Worm (Caenorhabditis elegans): ENCODE results near the gene daf-12.
A peak's percentile ranks its signal among the peaks of the same experiment; 100 is the strongest.

The daf-12 gene

ce11 chrX:10678081-10678736, 42.5 kb downstream of the daf-12 start:
- TF ChIP-seq mec-3 (tag; optimal IDR thresholded peaks at IDR 0.05; ENCODE audit: borderline replicate concordance) (no peak), ceh-48 (tag; optimal IDR thresholded peaks at IDR 0.05) (no peak), pat-9 (tag; optimal IDR thresholded peaks at IDR 0.05) (no peak), hlh-13 (GFP tag; optimal IDR thresholded peaks at IDR 0.05) (no peak), hlh-30 (tag; optimal IDR thresholded peaks at IDR 0.05; ENCODE audit: insufficient read depth) (peak; percentile 64), unc-86 (tag; optimal IDR thresholded peaks at IDR 0.05) (no peak), ceh-24 (tag; optimal IDR thresholded peaks at IDR 0.05) (no peak), ceh-6 (GFP tag; optimal IDR thresholded peaks at IDR 0.05) (no peak), ceh-9 (tag; optimal IDR thresholded peaks at IDR 0.05) (no peak), pha-4 (tag; optimal IDR thresholded peaks at IDR 0.05) (no peak), ref-2 (tag; optimal IDR thresholded peaks at IDR 0.05) (peak; percentile 30), odd-2 (tag; optimal IDR thresholded peaks at IDR 0.05) (no peak), ets-4 (tag; optimal IDR thresholded peaks at IDR 0.05) (no peak), nhr-11 (tag; optimal IDR thresholded peaks at IDR 0.05) (no peak), fkh-10 (GFP tag; optimal IDR thresholded peaks at IDR 0.05) (no peak), dve-1 (tag; optimal IDR thresholded peaks at IDR 0.05) (no peak), npax-4 (tag; optimal IDR thresholded peaks at IDR 0.05) (no peak), ceh-31 (tag; optimal IDR thresholded peaks at IDR 0.05) (peak; percentile 31), ceh-22 (tag; optimal IDR thresholded peaks at IDR 0.05) (no peak), dmd-4 (tag; optimal IDR thresholded peaks at IDR 0.05; ENCODE audit: borderline replicate concordance) (no peak), C08G9.2 (tag; optimal IDR thresholded peaks at IDR 0.05) (no peak), sox-2 (GFP tag; IDR thresholded peaks at IDR 0.05) (no peak), hlh-6 (tag; optimal IDR thresholded peaks at IDR 0.05) (no peak), sdc-2 (tag; optimal IDR thresholded peaks at IDR 0.05) (peak; percentile 27), hlh-15 (tag; optimal IDR thresholded peaks at IDR 0.05) (no peak), rnt-1 (tag; optimal IDR thresholded peaks at IDR 0.05) (no peak), ahr-1 (tag; optimal IDR thresholded peaks at IDR 0.05) (no peak), K02D7.2 (tag; optimal IDR thresholded peaks at IDR 0.05) (no peak), ceh-19 (GFP tag; optimal IDR thresholded peaks at IDR 0.05) (no peak)

- TF ChIP-seq dmd-4 (tag; optimal IDR thresholded peaks at IDR 0.05; ENCODE audit: borderline replicate concordance) (no peak), hlh-6 (tag; optimal IDR thresholded peaks at IDR 0.05) (no peak), fkh-10 (GFP tag; optimal IDR thresholded peaks at IDR 0.05) (no peak), ceh-9 (tag; optimal IDR thresholded peaks at IDR 0.05) (no peak), fkh-6 (tag; optimal IDR thresholded peaks at IDR 0.05) (no peak), unc-55 (GFP tag; optimal IDR thresholded peaks at IDR 0.05) (no peak), hlh-30 (tag; optimal IDR thresholded peaks at IDR 0.05; ENCODE audit: insufficient read depth) (peak; percentile 69), ceh-22 (tag; optimal IDR thresholded peaks at IDR 0.05) (no peak), che-1 (tag; optimal IDR thresholded peaks at IDR 0.05) (no peak), tbx-2 (tag; optimal IDR thresholded peaks at IDR 0.05) (peak; percentile 38)
Measured at ce11 chrX:10679193-10679592, 43.5 kb downstream of the daf-12 start.

ce11 chrX:10681698-10682097, 46.0 kb downstream of the daf-12 start, which contains the start of gene phf-31:
phf-31 (plus strand) TSS chrX:10681998.
- TF ChIP-seq sox-2 (GFP tag; IDR thresholded peaks at IDR 0.05) (no peak), nhr-232 (tag; optimal IDR thresholded peaks at IDR 0.05) (no peak), zip-5 (tag; optimal IDR thresholded peaks at IDR 0.05) (no peak), tbx-7 (tag; optimal IDR thresholded peaks at IDR 0.05) (no peak), pat-9 (tag; optimal IDR thresholded peaks at IDR 0.05) (no peak), unc-55 (GFP tag; optimal IDR thresholded peaks at IDR 0.05) (no peak)

- no peak for TF ChIP-seq lin-11 (tag; optimal IDR thresholded peaks at IDR 0.05)
- TF ChIP-seq eyg-1 (tag; optimal IDR thresholded peaks at IDR 0.05) = no peak
- peak; percentile 10 for TF ChIP-seq nfya-1 (tag; optimal IDR thresholded peaks at IDR 0.05)
- peak; percentile 47 for TF ChIP-seq unc-55 (GFP tag; optimal IDR thresholded peaks at IDR 0.05)
- TF ChIP-seq ceh-18 (tag; optimal IDR thresholded peaks at IDR 0.05) = peak; percentile 65
Measured at ce11 chrX:10684533-10684932, 48.8 kb downstream of the daf-12 start.

Data from whole organism, late embryonic.